Worm (Caenorhabditis elegans): Measurements from ENCODE around the gene Y71H10B.1.

DNA sequence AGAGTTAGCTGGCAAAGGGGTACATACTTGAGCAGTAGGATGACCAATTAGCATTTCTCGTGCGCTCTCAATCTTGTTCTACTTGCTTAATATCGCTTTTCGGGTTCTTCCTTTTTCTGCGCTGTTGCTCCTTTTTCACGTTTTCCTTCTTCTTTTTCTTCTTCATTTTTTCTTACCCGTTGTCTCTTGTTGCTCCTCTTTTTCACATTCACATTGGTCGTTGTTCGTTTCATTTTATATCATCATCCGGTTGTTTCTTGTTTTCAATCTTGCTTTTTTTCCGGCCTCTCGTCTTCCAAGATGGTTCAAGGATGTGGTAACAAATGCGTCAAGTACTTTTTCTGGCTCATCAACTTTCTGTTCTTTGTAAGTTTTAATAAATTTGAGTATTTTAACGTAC is 19.9 kb downstream of the Y71H10B.1 start, which contains the start of gene tsp-6:
- TF ChIP-seq him-1 (tag; optimal IDR thresholded peaks at IDR 0.05) = no peak
- TF ChIP-seq dao-5 (tag; optimal IDR thresholded peaks at IDR 0.05) = no peak
- TF ChIP-seq W03F9.2 (tag; optimal IDR thresholded peaks at IDR 0.05) = no peak

All from whole organism, L4/young adult.